Worm (Caenorhabditis elegans) whole organism, L3 larva: ENCODE results near the gene ints-13.
A peak's percentile ranks its signal among the peaks of the same experiment; 100 is the strongest.

Experiments used
- R02D3.7 ChIP-seq: fragments of 150-350 bp; optimal IDR thresholded peaks from 2 replicates; lab custom pipeline; 2014; ENCODE audit warnings: missing biosample characterization, missing genetic modification characterization
- ZK546.5 ChIP-seq: sonication (generic microtip); optimal IDR thresholded peaks from 2 replicates; lab custom pipeline; 2017; ENCODE audit warnings: missing biosample characterization, missing genetic modification characterization
- ama-1 ChIP-seq: fragments of 150-350 bp; optimal IDR thresholded peaks from 2 replicates; lab custom pipeline; 2018
- ceh-16 ChIP-seq: sonication (generic microtip); optimal IDR thresholded peaks from 2 replicates; lab custom pipeline; 2017; ENCODE audit warnings: missing biosample characterization, missing genetic modification characterization
- ceh-28 ChIP-seq: fragments of 150-350 bp; optimal IDR thresholded peaks from 2 replicates; lab custom pipeline; 2014; ENCODE audit warnings: missing biosample characterization, missing genetic modification reagents, missing genetic modification characterization
- ceh-9 ChIP-seq: sonication (generic microtip); optimal IDR thresholded peaks from 2 replicates; lab custom pipeline; 2018; ENCODE audit warnings: missing biosample characterization, missing genetic modification characterization
- daf-12 ChIP-seq: fragments of 150-350 bp; optimal IDR thresholded peaks from 2 replicates; lab custom pipeline; 2014; ENCODE audit warnings: missing biosample characterization, missing genetic modification reagents, missing genetic modification characterization
- elt-2 ChIP-seq: sonication (generic microtip); optimal IDR thresholded peaks from 2 replicates; lab custom pipeline; 2016; ENCODE audit warnings: missing genetic modification reagents, mild to moderate bottlenecking, missing genetic modification characterization, missing compliant biosample characterization
- eor-1 ChIP-seq, 2 experiments: fragments of 150-350 bp; optimal IDR thresholded peaks; 2 replicates each; lab custom pipeline; 2014 to 2018; ENCODE audit warnings: missing biosample characterization in 2 of 2, missing genetic modification characterization in 2 of 2
- fkh-2 ChIP-seq: fragments of 150-350 bp; optimal IDR thresholded peaks from 2 replicates; lab custom pipeline; 2014; ENCODE audit warnings: missing biosample characterization, missing genetic modification reagents, missing genetic modification characterization
- fos-1 ChIP-seq: fragments of 150-350 bp; optimal IDR thresholded peaks from 2 replicates; lab custom pipeline; 2014; ENCODE audit warnings: missing biosample characterization, missing genetic modification characterization
- hmg-11 ChIP-seq: sonication (generic microtip); optimal IDR thresholded peaks from 2 replicates; lab custom pipeline; 2016; ENCODE audit warnings: missing genetic modification characterization, missing compliant biosample characterization
- jun-1 ChIP-seq: fragments of 150-350 bp; optimal IDR thresholded peaks from 2 replicates; lab custom pipeline; 2014; ENCODE audit warnings: missing biosample characterization, missing genetic modification reagents, missing genetic modification characterization
- lin-15B ChIP-seq: fragments of 150-350 bp; optimal IDR thresholded peaks from 2 replicates; lab custom pipeline; 2014; ENCODE audit warnings: missing biosample characterization, missing genetic modification characterization
- lsy-12 ChIP-seq: sonication (generic microtip); optimal IDR thresholded peaks from 2 replicates; lab custom pipeline; 2016; ENCODE audit warnings: mild to moderate bottlenecking, missing genetic modification characterization, missing compliant biosample characterization
- nfya-1 ChIP-seq: sonication (generic microtip); optimal IDR thresholded peaks from 2 replicates; lab custom pipeline; 2017; ENCODE audit warnings: missing genetic modification characterization, mild to moderate bottlenecking, missing compliant biosample characterization, antibody characterized with exemption, moderate library complexity; ENCODE audit not compliant: insufficient read depth
- nhr-11 ChIP-seq: fragments of 150-350 bp; optimal IDR thresholded peaks from 2 replicates; lab custom pipeline; 2014; ENCODE audit warnings: missing biosample characterization, missing genetic modification characterization
- nhr-12 ChIP-seq: fragments of 150-350 bp; optimal IDR thresholded peaks from 2 replicates; lab custom pipeline; 2014; ENCODE audit warnings: missing biosample characterization, missing genetic modification characterization
- nhr-23 ChIP-seq: fragments of 150-350 bp; optimal IDR thresholded peaks from 2 replicates; lab custom pipeline; 2014; ENCODE audit warnings: missing biosample characterization, missing genetic modification reagents, missing genetic modification characterization
- nhr-237 ChIP-seq: fragments of 150-350 bp; optimal IDR thresholded peaks from 2 replicates; lab custom pipeline; 2014; ENCODE audit warnings: missing biosample characterization, missing genetic modification characterization
- nhr-76 ChIP-seq: fragments of 150-350 bp; sonication (generic microtip); optimal IDR thresholded peaks from 5 replicates; lab custom pipeline; 2014; ENCODE audit warnings: missing biosample characterization, missing genetic modification characterization
- pha-4 ChIP-seq: fragments of 150-350 bp; optimal IDR thresholded peaks from 2 replicates; lab custom pipeline; 2014; ENCODE audit warnings: missing biosample characterization, missing genetic modification reagents, missing genetic modification characterization
- snpc-4 ChIP-seq: fragments of 150-350 bp; optimal IDR thresholded peaks from 2 replicates; lab custom pipeline; 2014; ENCODE audit warnings: missing biosample characterization, missing genetic modification characterization
- unc-62 ChIP-seq: fragments of 150-350 bp; sonication (generic microtip); optimal IDR thresholded peaks from 4 replicates; lab custom pipeline; 2014; ENCODE audit warnings: missing biosample characterization, missing genetic modification reagents, missing genetic modification characterization
- zag-1 ChIP-seq: fragments of 150-350 bp; optimal IDR thresholded peaks from 2 replicates; lab custom pipeline; 2014; ENCODE audit warnings: missing biosample characterization, missing genetic modification characterization

The ints-13 gene

ce11 chrIV:273299-273698 is 36.0 kb upstream of the ints-13 start, which contains the start of gene srh-282:
Gene srh-282, minus strand, starts transcription at chrIV:273399.
- no peak for TF ChIP-seq jun-1

ce11 chrIV:269107-269506 is 31.9 kb upstream of the ints-13 start, which contains the start of gene T21D12.11:
Gene T21D12.11, plus strand, starts transcription at chrIV:269407.
- TF ChIP-seq eor-1 (tag; optimal IDR thresholded peaks at IDR 0.05; lab: Kevin White, UChicago): no peak
- TF ChIP-seq, all 47 proteins: peak for 0

ce11 chrIV:266148-266547 is 28.9 kb upstream of the ints-13 start, which contains the start of gene T21D12.12:
Gene T21D12.12, plus strand, starts transcription at chrIV:266448.
- TF ChIP-seq pha-4 (tag; lab: Kevin White, UChicago): peak; percentile 6
- no peak for TF ChIP-seq hmg-11 (tag; lab: Kevin White, UChicago)
- TF ChIP-seq nhr-76: no peak

- peak; percentile 52 for TF ChIP-seq nfya-1 (tag; lab: Kevin White, UChicago)
- peak; percentile 26 for TF ChIP-seq pha-4 (tag; lab: Kevin White, UChicago)
- peak; percentile 51 for TF ChIP-seq ceh-28 (tag; lab: Kevin White, UChicago)
- no peak for TF ChIP-seq nhr-237 (tag; lab: Kevin White, UChicago)
- TF ChIP-seq daf-12: no peak
- TF ChIP-seq hmg-11 (tag; lab: Kevin White, UChicago): peak; percentile 84
- TF ChIP-seq lin-15B: peak; percentile 38
Measured at ce11 chrIV:264182-264709, 27.0 kb upstream of the ints-13 start, which contains the start of gene pat-6. Gene pat-6, minus strand, starts transcription at chrIV:264232.

- TF ChIP-seq ceh-16 (tag; lab: Kevin White, UChicago): no peak
- no peak for TF ChIP-seq ama-1 (lab: Kevin White, UChicago)
Measured at ce11 chrIV:262460-262859, 25.2 kb upstream of the ints-13 start.

ce11 chrIV:261607-262006 is 24.4 kb upstream of the ints-13 start, which contains the start of gene pqbp-1.1:
Gene pqbp-1.1, minus strand, starts transcription at chrIV:261683.
- TF ChIP-seq pha-4 (tag; lab: Kevin White, UChicago) (peak; percentile 85), jun-1 (no peak), snpc-4 (peak; percentile 37), nfya-1 (tag; lab: Kevin White, UChicago) (peak; percentile 43), nhr-23 (tag; lab: Kevin White, UChicago) (peak; percentile 46), fkh-2 (tag; lab: Kevin White, UChicago) (no peak), lin-15B (peak; percentile 68), ceh-28 (tag; lab: Kevin White, UChicago) (peak; percentile 61)
- TF ChIP-seq, all 47 proteins: peak for 6

- TF ChIP-seq nhr-23 (tag; lab: Kevin White, UChicago): peak; percentile 92
- no peak for TF ChIP-seq jun-1
- TF ChIP-seq unc-62 (GFP tag; lab: Kevin White, UChicago): no peak
- no peak for TF ChIP-seq zag-1
Measured at ce11 chrIV:259142-259541, 21.9 kb upstream of the ints-13 start, which contains the start of gene dpy-9. Gene dpy-9, minus strand, starts transcription at chrIV:259204.

ce11 chrIV:258362-258761 is 21.1 kb upstream of the ints-13 start:
- TF ChIP-seq nhr-23 (tag; lab: Kevin White, UChicago) (no peak), lsy-12 (tag; lab: Kevin White, UChicago) (no peak), fos-1 (tag; lab: Kevin White, UChicago) (no peak), daf-12 (no peak), nhr-12 (tag; lab: Kevin White, UChicago) (no peak), eor-1 (tag; optimal IDR thresholded peaks at IDR 0.05; lab: Kevin White, UChicago) (no peak), ZK546.5 (tag; lab: Kevin White, UChicago) (no peak), R02D3.7 (no peak), elt-2 (tag; lab: Kevin White, UChicago) (no peak), nhr-11 (tag; lab: Kevin White, UChicago) (no peak), ceh-9 (tag; lab: Kevin White, UChicago) (no peak), nhr-237 (tag; lab: Kevin White, UChicago) (no peak)
- TF ChIP-seq, all 47 proteins: peak for 0
